Worm (Caenorhabditis elegans) whole organism, L1 larva: Measurements from ENCODE around the gene dgat-2.

ENCODE experiments used
- C04F5.9 ChIP-seq: sonication (generic microtip); optimal IDR thresholded peaks from 2 replicates; lab custom pipeline; 2016; ENCODE audit warnings: missing genetic modification characterization, missing compliant biosample characterization
- ama-1 ChIP-seq: fragments of 150-350 bp; optimal IDR thresholded peaks from 2 replicates; lab custom pipeline; 2014
- blmp-1 ChIP-seq: fragments of 150-350 bp; optimal IDR thresholded peaks from 2 replicates; lab custom pipeline; 2014; ENCODE audit warnings: missing biosample characterization, missing genetic modification characterization
- ceh-82 ChIP-seq, 3 experiments: fragments of 150-350 bp in 1 of 3; sonication (generic microtip) in 2 of 3; optimal IDR thresholded peaks; 2 replicates each; lab custom pipeline; 2014 to 2017; ENCODE audit warnings: missing biosample characterization in 3 of 3, missing genetic modification characterization in 3 of 3
- ceh-90 ChIP-seq: sonication (generic microtip); optimal IDR thresholded peaks from 2 replicates; lab custom pipeline; 2016; ENCODE audit warnings: missing genetic modification characterization, missing compliant biosample characterization
- efl-1 ChIP-seq, 4 experiments: fragments of 150-350 bp; optimal IDR thresholded peaks in 3 of 4; peaks in 1 of 4; 1 replicate in 1 of 4; 2 replicates in 3 of 4; lab custom pipeline; 2014; ENCODE audit warnings: missing biosample characterization in 2 of 4, missing genetic modification characterization in 2 of 4, missing genetic modification reagents in 2 of 4
- egl-27 ChIP-seq, 2 experiments: fragments of 150-350 bp in 1 of 2; sonication (generic microtip); optimal IDR thresholded peaks; 3 replicates each; lab custom pipeline; 2017 to 2018; ENCODE audit warnings: missing biosample characterization in 2 of 2, missing genetic modification characterization in 2 of 2, missing genetic modification reagents in 2 of 2
- elt-3 ChIP-seq, 6 experiments: fragments of 150-350 bp in 1 of 6; sonication (generic microtip); optimal IDR thresholded peaks; 2 replicates each; lab custom pipeline; 2017 to 2018; ENCODE audit warnings: missing biosample characterization in 6 of 6, missing genetic modification characterization in 6 of 6, inconsistent platforms in 1 of 6
- ets-5 ChIP-seq: fragments of 200-800 bp; sonication (Bioruptor generic); IDR thresholded peaks from 2 replicates; pipeline ENCODE4 v1.3.6; 2022; ENCODE audit warnings: missing genetic modification characterization, missing compliant biosample characterization
- lin-35 ChIP-seq, 2 experiments: fragments of 150-350 bp; optimal IDR thresholded peaks; 2 replicates each; lab custom pipeline; 2014; ENCODE audit warnings: missing biosample characterization in 2 of 2, missing genetic modification characterization in 2 of 2, missing genetic modification reagents in 2 of 2
- mab-9 ChIP-seq: fragments of 200-800 bp; sonication (Bioruptor generic); IDR thresholded peaks from 2 replicates; pipeline ENCODE4 v1.3.6; 2022; ENCODE audit warnings: missing genetic modification reagents, missing genetic modification characterization, missing compliant biosample characterization
- nhr-19 ChIP-seq: fragments of 200-800 bp; sonication (Bioruptor generic); conservative IDR thresholded peaks from 2 replicates; pipeline ENCODE4 v1.3.6; 2022; ENCODE audit warnings: missing genetic modification characterization, missing compliant biosample characterization
- nhr-237 ChIP-seq: fragments of 150-350 bp; optimal IDR thresholded peaks from 2 replicates; lab custom pipeline; 2014; ENCODE audit warnings: missing biosample characterization, missing genetic modification characterization
- nhr-28 ChIP-seq: fragments of 150-350 bp; optimal IDR thresholded peaks from 2 replicates; lab custom pipeline; 2014; ENCODE audit warnings: missing biosample characterization, missing genetic modification characterization
- nhr-47 ChIP-seq: sonication (generic microtip); optimal IDR thresholded peaks from 2 replicates; lab custom pipeline; 2016; ENCODE audit warnings: mild to moderate bottlenecking, missing genetic modification characterization, moderate library complexity, missing compliant biosample characterization
- nhr-71 ChIP-seq: sonication (generic microtip); optimal IDR thresholded peaks from 2 replicates; lab custom pipeline; 2016; ENCODE audit warnings: mild to moderate bottlenecking, missing genetic modification characterization, moderate library complexity, missing compliant biosample characterization
- nhr-77 ChIP-seq: fragments of 150-350 bp; optimal IDR thresholded peaks from 2 replicates; lab custom pipeline; 2014; ENCODE audit warnings: missing biosample characterization, missing genetic modification characterization
- snu-23 ChIP-seq: sonication (generic microtip); optimal IDR thresholded peaks from 2 replicates; lab custom pipeline; 2016; ENCODE audit warnings: missing genetic modification characterization, missing compliant biosample characterization
- tbx-2 ChIP-seq: sonication (generic microtip); optimal IDR thresholded peaks from 2 replicates; lab custom pipeline; 2016; ENCODE audit warnings: missing genetic modification characterization, missing compliant biosample characterization
- tlp-1 ChIP-seq: fragments of 150-350 bp; optimal IDR thresholded peaks from 2 replicates; lab custom pipeline; 2014; ENCODE audit warnings: missing biosample characterization, missing genetic modification characterization
- vab-15 ChIP-seq: sonication (generic microtip); optimal IDR thresholded peaks from 2 replicates; lab custom pipeline; 2017; ENCODE audit warnings: missing genotype, mild to moderate bottlenecking, missing genetic modification characterization, missing compliant biosample characterization
- zip-4 ChIP-seq: fragments of 200-800 bp; sonication (Bioruptor generic); optimal IDR thresholded peaks from 2 replicates; lab custom pipeline; 2018; ENCODE audit warnings: mild to moderate bottlenecking, missing genetic modification characterization, moderate library complexity, missing compliant biosample characterization
- ztf-4 ChIP-seq: fragments of 150-350 bp; optimal IDR thresholded peaks from 2 replicates; lab custom pipeline; 2014; ENCODE audit warnings: missing biosample characterization, missing genetic modification characterization

The dgat-2 gene

ce11 chrV:17705814-17706213 lies 45.7 kb downstream of the dgat-2 start, which contains the start of gene W06D12.6:
TSS of gene W06D12.6 (plus strand) at chrV:17706114.
- TF ChIP-seq tbx-2 (tag; lab: Kevin White, UChicago) (no peak), efl-1 (optimal IDR thresholded peaks at IDR 0.05; lab: Kevin White, UChicago) (no peak), efl-1 (GFP tag; optimal IDR thresholded peaks at IDR 0.05 in 1 of 2; lab: Kevin White, UChicago) (no peak), nhr-19 (GFP tag; lab: Robert Waterston, UW) (no peak), zip-4 (GFP tag; lab: Kevin White, UChicago) (no peak), ets-5 (GFP tag; lab: Robert Waterston, UW) (no peak), mab-9 (no peak), egl-27 (tag; optimal IDR thresholded peaks at IDR 0.05; lab: Kevin White, UChicago) (no peak), tlp-1 (tag; lab: Kevin White, UChicago) (no peak)

- no peak for TF ChIP-seq lin-35 (GFP tag; optimal IDR thresholded peaks at IDR 0.05; lab: Kevin White, UChicago)
- TF ChIP-seq nhr-71 (tag; lab: Kevin White, UChicago) = no peak
- no peak for TF ChIP-seq nhr-28
- TF ChIP-seq snu-23 (GFP tag; lab: Kevin White, UChicago) = no peak
- no peak for TF ChIP-seq blmp-1 (tag; lab: Kevin White, UChicago)
Measured at ce11 chrV:17706217-17706806, 46.2 kb downstream of the dgat-2 start.

- TF ChIP-seq elt-3 (tag; optimal IDR thresholded peaks at IDR 0.05; lab: Kevin White, UChicago) = no peak
- no peak for TF ChIP-seq ama-1
- TF ChIP-seq tbx-2 (tag; lab: Kevin White, UChicago) = no peak
- no peak for TF ChIP-seq ceh-90 (tag; lab: Kevin White, UChicago)
- TF ChIP-seq nhr-77 (tag; lab: Kevin White, UChicago) = no peak
- TF ChIP-seq ceh-82 (tag; optimal IDR thresholded peaks at IDR 0.05; lab: Kevin White, UChicago) = no peak
- TF ChIP-seq nhr-237 (tag; lab: Kevin White, UChicago) = no peak
- TF ChIP-seq ztf-4 (tag; lab: Kevin White, UChicago) = no peak
- no peak for TF ChIP-seq efl-1 (optimal IDR thresholded peaks at IDR 0.05; lab: Kevin White, UChicago)
- TF ChIP-seq efl-1 (GFP tag; optimal IDR thresholded peaks at IDR 0.05 in 1 of 2; lab: Kevin White, UChicago) = no peak
- TF ChIP-seq vab-15 (tag; lab: Kevin White, UChicago) = no peak
- no peak for TF ChIP-seq zip-4 (GFP tag; lab: Kevin White, UChicago)
- no peak for TF ChIP-seq C04F5.9 (tag; lab: Kevin White, UChicago)
- TF ChIP-seq tlp-1 (tag; lab: Kevin White, UChicago) = no peak
- no peak for TF ChIP-seq nhr-19 (GFP tag; lab: Robert Waterston, UW)
- TF ChIP-seq nhr-47 (tag; lab: Kevin White, UChicago) = no peak
Measured at ce11 chrV:17707022-17707421, 46.9 kb downstream of the dgat-2 start, which contains the start of gene srh-31. TSS of gene srh-31 (plus strand) at chrV:17707322.
